Fruit fly (Drosophila melanogaster) whole organism: ENCODE results near the gene CG33107.

Source experiments
- CG8478 ChIP-seq: fragments of >200 bp; optimal IDR thresholded peaks from 2 replicates; lab custom pipeline; 2018; ENCODE audit warnings: inconsistent platforms
- Dll ChIP-seq: fragments of >200 bp; optimal IDR thresholded peaks from 2 replicates; lab custom pipeline; 2017
- EcR ChIP-seq, 2 experiments: fragments of >200 bp; optimal IDR thresholded peaks; 2 replicates each; lab custom pipeline; 2017; ENCODE audit warnings: missing biosample characterization in 2 of 2, missing genetic modification characterization in 2 of 2, missing genetic modification reagents in 2 of 2
- pan ChIP-seq: fragments of >200 bp; optimal IDR thresholded peaks from 2 replicates; lab custom pipeline; 2017
- psq ChIP-seq: fragments of >200 bp; optimal IDR thresholded peaks from 2 replicates; lab custom pipeline; 2017
- usp ChIP-seq: fragments of >200 bp; optimal IDR thresholded peaks from 2 replicates; lab custom pipeline; 2017; ENCODE audit warnings: missing biosample characterization, missing genetic modification characterization, mixed read lengths

DNA sequence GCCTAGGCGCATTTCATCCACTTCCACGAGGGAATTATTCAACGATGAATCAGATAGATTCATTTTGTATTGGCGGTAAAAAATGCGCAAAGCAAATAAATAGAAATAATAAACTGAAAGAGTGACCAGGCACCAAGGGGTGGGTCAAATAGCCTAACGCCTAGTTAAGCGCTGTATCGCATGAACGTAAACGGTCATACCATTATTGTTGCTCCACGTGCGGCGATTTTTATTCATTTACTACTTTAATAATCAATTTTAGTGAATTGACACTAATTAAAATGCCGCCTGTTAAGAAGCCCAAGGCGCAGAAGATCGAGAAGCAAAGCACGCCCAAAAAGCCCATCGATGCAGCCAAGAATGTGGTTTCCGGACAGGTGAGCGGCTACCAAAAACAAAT is at the start of gene CG33107, which contains the start of gene CG6937:
- TF ChIP-seq EcR (GFP tag; optimal IDR thresholded peaks at IDR 0.05; lab: Kevin White, UChicago) = no peak
- no peak for TF ChIP-seq usp
- no peak for TF ChIP-seq pan
- no peak for TF ChIP-seq CG8478
- TF ChIP-seq psq (lab: Kevin White, UChicago) = no peak
- TF ChIP-seq Dll (lab: Kevin White, UChicago) = no peak
